Worm (Caenorhabditis elegans): Measurements from ENCODE around the gene T07F8.1.

The T07F8.1 gene

DNA sequence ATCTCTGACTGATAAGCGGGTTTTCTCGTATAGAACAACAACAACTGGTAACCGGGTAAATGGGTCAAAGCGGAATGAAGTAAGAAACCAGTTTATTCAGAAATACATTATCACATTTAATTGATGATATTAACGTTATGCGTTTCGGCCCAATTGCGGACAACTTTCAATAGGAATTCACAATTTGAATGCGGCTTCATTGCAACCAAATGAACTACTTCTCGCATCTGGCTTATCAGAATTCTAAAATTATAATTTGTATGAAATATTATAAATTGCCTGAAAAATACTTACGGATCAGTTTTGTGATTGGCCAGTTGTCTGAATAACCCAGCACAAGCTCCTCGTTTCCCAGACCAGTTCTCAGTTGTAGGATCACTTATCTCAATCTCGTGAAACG lies 20.5 kb downstream of the T07F8.1 start, which contains the start of gene col-36:
TSS of gene col-36 (minus strand) at position 101 of the 400 bp plus-strand sequence.
- TF ChIP-seq jun-1 (tag; optimal IDR thresholded peaks at IDR 0.05) (no peak), nhr-25 (tag; optimal IDR thresholded peaks at IDR 0.05; ENCODE audit: borderline replicate concordance, insufficient read depth) (no peak), aly-2 (tag; optimal IDR thresholded peaks at IDR 0.05) (no peak), pha-4 (GFP tag; IDR thresholded peaks at IDR 0.05) (no peak), pha-4 (tag; optimal IDR thresholded peaks at IDR 0.05) (no peak), zip-2 (tag; optimal IDR thresholded peaks at IDR 0.05) (no peak), aha-1 (tag) (no peak), daf-12 (tag; optimal IDR thresholded peaks at IDR 0.05) (no peak), ctbp-1 (GFP tag; IDR thresholded peaks at IDR 0.05) (no peak), ztf-11 (tag; optimal IDR thresholded peaks at IDR 0.05) (no peak), php-3 (GFP tag; IDR thresholded peaks at IDR 0.05) (no peak)

DNA sequence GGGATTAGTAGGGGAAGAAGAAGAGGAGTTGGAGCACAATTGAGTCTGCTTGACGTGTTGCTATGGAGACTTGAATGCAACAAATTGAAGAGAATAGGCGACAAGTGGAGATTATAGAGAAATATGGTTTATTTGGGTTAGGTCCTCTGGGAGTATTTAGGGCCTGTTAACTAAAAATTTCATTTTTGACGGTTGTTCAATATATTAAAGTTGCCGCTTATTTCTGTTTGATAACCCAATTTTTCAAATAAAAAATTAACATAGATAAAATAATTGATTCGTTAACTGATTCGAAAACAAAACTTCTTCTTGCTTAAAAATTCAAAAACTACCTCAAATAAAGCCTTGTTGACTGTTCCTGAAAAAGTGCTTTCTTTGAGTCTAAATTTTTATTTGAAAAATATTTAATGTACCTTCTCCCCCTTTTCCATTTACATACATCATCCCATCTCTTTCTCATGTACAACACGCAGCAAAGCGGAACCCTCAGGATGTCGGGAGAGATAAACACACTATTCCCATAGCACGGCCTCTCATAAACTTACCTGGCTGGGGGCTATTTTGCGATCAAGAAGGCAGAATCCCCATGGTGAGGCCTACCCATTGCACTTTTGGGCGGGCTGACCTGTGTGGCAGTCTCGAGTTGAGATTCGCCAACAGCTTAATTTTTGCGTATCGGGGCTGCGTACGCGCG lies 23.3 kb downstream of the T07F8.1 start, which contains the start of gene dyf-13:
TSS of gene dyf-13 (minus strand) at position 51 of the 694 bp plus-strand sequence.
- no peak for TF ChIP-seq nhr-6 (tag; optimal IDR thresholded peaks at IDR 0.05)
- TF ChIP-seq nhr-48 (tag; optimal IDR thresholded peaks at IDR 0.05), result no peak
- no peak for TF ChIP-seq ctbp-1 (GFP tag; IDR thresholded peaks at IDR 0.05)
- no peak for TF ChIP-seq pha-4 (GFP tag; IDR thresholded peaks at IDR 0.05)
- no peak for TF ChIP-seq pha-4 (tag; optimal IDR thresholded peaks at IDR 0.05)
- no peak for TF ChIP-seq nhr-77 (tag; optimal IDR thresholded peaks at IDR 0.05)
- no peak for TF ChIP-seq nhr-41 (GFP tag; IDR thresholded peaks at IDR 0.05)
- TF ChIP-seq ama-1 (optimal IDR thresholded peaks at IDR 0.05), result no peak
- TF ChIP-seq zfp-2 (tag; optimal IDR thresholded peaks at IDR 0.05), result no peak
- no peak for TF ChIP-seq dve-1 (tag; optimal IDR thresholded peaks at IDR 0.05; ENCODE audit: insufficient read depth)
- no peak for TF ChIP-seq ceh-32 (tag; optimal IDR thresholded peaks at IDR 0.05; ENCODE audit: poor library complexity)
- TF ChIP-seq madf-9 (GFP tag; conservative IDR thresholded peaks at IDR 0.05), result no peak
- no peak for TF ChIP-seq ztf-11 (tag; optimal IDR thresholded peaks at IDR 0.05)
- no peak for TF ChIP-seq unc-62 (GFP tag; optimal IDR thresholded peaks at IDR 0.05 in 1 of 2)
- TF ChIP-seq unc-62 (tag; optimal IDR thresholded peaks at IDR 0.05), result no peak
- no peak for TF ChIP-seq gei-8 (GFP tag; optimal IDR thresholded peaks at IDR 0.05)
- no peak for TF ChIP-seq F26F4.8 (GFP tag; conservative IDR thresholded peaks at IDR 0.05)
- no peak for TF ChIP-seq D1046.2 (GFP tag; IDR thresholded peaks at IDR 0.05)
- no peak for TF ChIP-seq cey-2 (tag; optimal IDR thresholded peaks at IDR 0.05; ENCODE audit: borderline replicate concordance, insufficient read depth)
- no peak for TF ChIP-seq R02D3.7 (tag; optimal IDR thresholded peaks at IDR 0.05)
- no peak for TF ChIP-seq daf-19 (GFP tag; conservative IDR thresholded peaks at IDR 0.05)
- TF ChIP-seq egl-43 (GFP tag; IDR thresholded peaks at IDR 0.05), result no peak

DNA sequence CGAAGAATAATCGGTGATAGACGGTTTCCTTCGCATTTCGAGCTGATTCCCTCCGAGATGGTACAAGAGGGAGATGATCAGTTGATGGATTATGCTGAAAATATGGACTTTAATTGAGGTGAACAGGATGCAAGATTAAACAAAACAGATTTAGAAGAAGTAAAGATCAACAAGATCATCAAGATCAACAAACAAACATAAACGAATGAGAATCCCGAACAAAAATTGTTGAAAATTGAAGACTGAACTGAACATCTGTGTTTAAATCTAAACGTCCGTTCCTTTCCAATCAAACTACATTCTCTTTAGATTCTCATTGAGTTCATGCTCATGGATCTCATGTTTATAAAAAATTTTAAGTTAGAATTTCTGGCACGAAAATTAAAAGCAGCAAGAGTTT lies 26.6 kb downstream of the T07F8.1 start, which contains the start of gene glc-4:
TSS of gene glc-4 (minus strand) at position 101 of the 400 bp plus-strand sequence.
- no peak for TF ChIP-seq tra-1 (GFP tag; IDR thresholded peaks at IDR 0.05)
- no peak for TF ChIP-seq ceh-44 (GFP tag; IDR thresholded peaks at IDR 0.05)
- TF ChIP-seq set-16 (GFP tag; IDR thresholded peaks at IDR 0.05), result no peak
- no peak for TF ChIP-seq pha-4 (GFP tag; IDR thresholded peaks at IDR 0.05)
- no peak for TF ChIP-seq pha-4 (tag; optimal IDR thresholded peaks at IDR 0.05)
- no peak for TF ChIP-seq nhr-42 (GFP tag; IDR thresholded peaks at IDR 0.05)
- TF ChIP-seq F49E8.2 (tag; optimal IDR thresholded peaks at IDR 0.05; ENCODE audit: borderline replicate concordance), result no peak

DNA sequence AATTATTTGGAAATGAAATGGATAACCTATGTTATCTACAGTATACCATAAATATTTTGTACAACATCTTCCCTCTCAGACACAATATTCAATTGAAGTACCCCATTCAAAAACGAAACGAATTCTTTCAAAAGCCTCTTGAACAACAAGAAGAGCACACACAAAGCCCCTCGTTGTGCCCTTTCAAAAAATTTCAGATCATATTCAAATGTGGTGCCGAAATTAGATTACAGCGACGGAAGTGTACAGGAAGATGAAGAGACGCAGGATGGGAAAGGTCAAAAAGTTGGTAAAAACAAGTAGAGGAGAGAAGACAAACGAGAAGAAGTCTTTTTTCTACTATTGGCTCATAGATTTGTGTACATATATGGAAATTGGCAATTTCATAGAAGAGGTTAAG lies 27.9 kb downstream of the T07F8.1 start:
- TF ChIP-seq fkh-10 (GFP tag; optimal IDR thresholded peaks at IDR 0.05), result peak; percentile 74
- no peak for TF ChIP-seq mdt-29 (GFP tag; IDR thresholded peaks at IDR 0.05)
- no peak for TF ChIP-seq nhr-111 (GFP tag; optimal IDR thresholded peaks at IDR 0.05)
- TF ChIP-seq F26F4.8 (GFP tag; conservative IDR thresholded peaks at IDR 0.05), result no peak
- TF ChIP-seq tra-1 (GFP tag; IDR thresholded peaks at IDR 0.05), result no peak
- TF ChIP-seq pha-4 (GFP tag; IDR thresholded peaks at IDR 0.05), result no peak
- TF ChIP-seq pha-4 (tag; optimal IDR thresholded peaks at IDR 0.05), result no peak
